Worm (Caenorhabditis elegans) whole organism, late embryonic: ENCODE results near the gene F35A5.1.
A peak's percentile ranks its signal among the peaks of the same experiment; 100 is the strongest.

ENCODE experiments used
- ama-1 ChIP-seq: fragments of 150-350 bp; optimal IDR thresholded peaks from 2 replicates; lab custom pipeline; 2014
- ceh-2 ChIP-seq: sonication (generic microtip); optimal IDR thresholded peaks from 2 replicates; lab custom pipeline; 2016; ENCODE audit warnings: missing genotype, missing genetic modification characterization, missing compliant biosample characterization
- ceh-30 ChIP-seq: fragments of 150-350 bp; optimal IDR thresholded peaks from 2 replicates; lab custom pipeline; 2014; ENCODE audit warnings: missing biosample characterization, missing genetic modification characterization
- ceh-31 ChIP-seq: sonication (generic microtip); optimal IDR thresholded peaks from 2 replicates; lab custom pipeline; 2016; ENCODE audit warnings: missing genetic modification characterization, missing compliant biosample characterization
- ceh-9 ChIP-seq: sonication (generic microtip); optimal IDR thresholded peaks from 2 replicates; lab custom pipeline; 2016; ENCODE audit warnings: mild to moderate bottlenecking, missing genetic modification characterization, inconsistent platforms, missing compliant biosample characterization
- dve-1 ChIP-seq: sonication (generic microtip); optimal IDR thresholded peaks from 2 replicates; lab custom pipeline; 2017; ENCODE audit warnings: antibody characterized with exemption, mild to moderate bottlenecking, missing genetic modification characterization, missing compliant biosample characterization
- elt-2 ChIP-seq: sonication (generic microtip); optimal IDR thresholded peaks from 2 replicates; lab custom pipeline; 2016; ENCODE audit warnings: missing genetic modification reagents, missing genetic modification characterization, missing compliant biosample characterization
- nhr-11 ChIP-seq: fragments of 150-350 bp; optimal IDR thresholded peaks from 2 replicates; lab custom pipeline; 2014; ENCODE audit warnings: missing biosample characterization, missing genetic modification characterization
- npax-4 ChIP-seq: sonication (generic microtip); optimal IDR thresholded peaks from 2 replicates; lab custom pipeline; 2016; ENCODE audit warnings: missing genetic modification characterization, missing compliant biosample characterization
- pax-1 ChIP-seq: fragments of 150-350 bp; optimal IDR thresholded peaks from 2 replicates; lab custom pipeline; 2014; ENCODE audit warnings: missing biosample characterization, missing genetic modification characterization
- pqm-1 ChIP-seq: sonication (generic microtip); optimal IDR thresholded peaks from 2 replicates; lab custom pipeline; 2016; ENCODE audit warnings: missing genetic modification characterization, missing compliant biosample characterization
- tbx-2 ChIP-seq: sonication (generic microtip); optimal IDR thresholded peaks from 2 replicates; lab custom pipeline; 2016; ENCODE audit warnings: missing genetic modification characterization, missing compliant biosample characterization
- tbx-7 ChIP-seq: sonication (generic microtip); optimal IDR thresholded peaks from 2 replicates; lab custom pipeline; 2016; ENCODE audit warnings: missing genotype, missing genetic modification characterization, missing compliant biosample characterization
- ztf-16 ChIP-seq: sonication (generic microtip); optimal IDR thresholded peaks from 2 replicates; lab custom pipeline; 2017; ENCODE audit warnings: missing genetic modification characterization, missing compliant biosample characterization

ce11 chrX:3842398-3842896, 35.2 kb downstream of the F35A5.1 start, which contains the start of gene ttr-48:
- TF ChIP-seq dve-1 (tag; lab: Kevin White, UChicago) (no peak), ztf-16 (no peak), elt-2 (tag; lab: Kevin White, UChicago) (peak; percentile 2), nhr-11 (tag; lab: Kevin White, UChicago) (no peak), pax-1 (tag; lab: Kevin White, UChicago) (no peak), ama-1 (lab: Kevin White, UChicago) (no peak), ceh-30 (tag; lab: Kevin White, UChicago) (no peak), ceh-2 (no peak), tbx-7 (tag; lab: Kevin White, UChicago) (no peak), npax-4 (tag; lab: Kevin White, UChicago) (no peak), ceh-9 (no peak), pqm-1 (no peak), ceh-31 (tag; lab: Kevin White, UChicago) (no peak), tbx-2 (tag; lab: Kevin White, UChicago) (no peak)
